Fruit fly (Drosophila melanogaster) whole organism, embryonic: ENCODE data around the gene Prp3.
A peak's percentile ranks its signal among the peaks of the same experiment; 100 is the strongest.

Experiments
- Blimp-1 ChIP-seq: fragments of 200-800 bp; sonication (Bioruptor generic); optimal IDR thresholded peaks from 3 replicates; lab custom pipeline; 2018; ENCODE audit warnings: missing biosample characterization, missing genetic modification characterization, mild to moderate bottlenecking, moderate library complexity, missing genetic modification reagents
- CG12659 ChIP-seq: fragments of 200-800 bp; sonication (Bioruptor generic); optimal IDR thresholded peaks from 3 replicates; lab custom pipeline; 2017; ENCODE audit warnings: mild to moderate bottlenecking, missing biosample characterization, missing genetic modification reagents, missing genetic modification characterization
- CG12769 ChIP-seq: fragments of 200-800 bp; sonication (Bioruptor generic); optimal IDR thresholded peaks from 2 replicates; lab custom pipeline; 2019; ENCODE audit warnings: missing biosample characterization, mild to moderate bottlenecking, missing genetic modification characterization, moderate library complexity
- CG14014 ChIP-seq: fragments of 200-800 bp; sonication (Bioruptor generic); IDR thresholded peaks from 2 replicates; pipeline ENCODE4 v1.3.6; 2022; ENCODE audit warnings: missing biosample characterization, missing genetic modification characterization
- CG1647 ChIP-seq: fragments of 200-800 bp; sonication (Bioruptor generic); optimal IDR thresholded peaks from 3 replicates; lab custom pipeline; 2016; ENCODE audit warnings: missing biosample characterization, missing genetic modification characterization
- CG18011 ChIP-seq: fragments of 200-800 bp; sonication (Bioruptor generic); optimal IDR thresholded peaks from 2 replicates; lab custom pipeline; 2017; ENCODE audit warnings: missing biosample characterization, missing genetic modification characterization, mild to moderate bottlenecking, moderate library complexity, missing genotype
- CG1832 ChIP-seq: fragments of 200-800 bp; sonication (Bioruptor generic); optimal IDR thresholded peaks from 2 replicates; lab custom pipeline; 2017; ENCODE audit warnings: missing biosample characterization, mild to moderate bottlenecking, missing genetic modification characterization, inconsistent platforms
- CG18599 ChIP-seq: fragments of 200-800 bp; sonication (Bioruptor generic); optimal IDR thresholded peaks from 3 replicates; lab custom pipeline; 2017; ENCODE audit warnings: missing biosample characterization, missing genetic modification characterization, mild to moderate bottlenecking, moderate library complexity, missing genetic modification reagents
- CG2120 ChIP-seq: fragments of 200-800 bp; sonication (Bioruptor generic); optimal IDR thresholded peaks from 3 replicates; lab custom pipeline; 2016; ENCODE audit warnings: missing biosample characterization, missing genetic modification characterization
- CG2199 ChIP-seq: fragments of 200-800 bp; sonication (Bioruptor generic); IDR thresholded peaks from 3 replicates; pipeline ENCODE4 v1.3.6; 2022; ENCODE audit warnings: missing biosample characterization, missing genetic modification characterization
- CG32532 ChIP-seq: fragments of 200-800 bp; sonication (Bioruptor generic); IDR thresholded peaks from 2 replicates; pipeline ENCODE4 v1.3.6; 2022; ENCODE audit warnings: missing biosample characterization, missing genetic modification characterization
- CG34376 ChIP-seq: fragments of 200-800 bp; sonication (Bioruptor generic); optimal IDR thresholded peaks from 2 replicates; lab custom pipeline; 2018; ENCODE audit warnings: missing biosample characterization, mild to moderate bottlenecking, missing genetic modification characterization
- CG6854 ChIP-seq: fragments of 200-800 bp; sonication (Bioruptor generic); optimal IDR thresholded peaks from 3 replicates; lab custom pipeline; 2017; ENCODE audit warnings: missing biosample characterization, mild to moderate bottlenecking, missing genetic modification characterization
- CG7271 ChIP-seq: fragments of 200-800 bp; sonication (Bioruptor generic); optimal IDR thresholded peaks from 2 replicates; lab custom pipeline; 2018; ENCODE audit warnings: missing biosample characterization, mild to moderate bottlenecking, missing genetic modification characterization, moderate library complexity
- CoRest ChIP-seq: fragments of 200-800 bp; sonication (Bioruptor generic); optimal IDR thresholded peaks from 3 replicates; lab custom pipeline; 2018; ENCODE audit warnings: missing biosample characterization, mild to moderate bottlenecking, missing genetic modification characterization, moderate library complexity
- D19B ChIP-seq: fragments of 200-800 bp; sonication (Bioruptor generic); optimal IDR thresholded peaks from 2 replicates; lab custom pipeline; 2017; ENCODE audit warnings: missing biosample characterization, mild to moderate bottlenecking, missing genetic modification characterization
- Deaf1 ChIP-seq: fragments of 200-800 bp; optimal IDR thresholded peaks from 3 replicates; lab custom pipeline; 2019; ENCODE audit warnings: missing biosample characterization, mild to moderate bottlenecking, missing genetic modification characterization, moderate library complexity
- Drgx ChIP-seq: fragments of 200-800 bp; sonication (Bioruptor generic); IDR thresholded peaks from 2 replicates; pipeline ENCODE4 v1.3.6; 2022; ENCODE audit warnings: missing biosample characterization, missing genetic modification characterization
- Ets65A ChIP-seq: fragments of 200-800 bp; sonication (Bioruptor generic); peaks from one replicate; lab custom pipeline; 2016; ENCODE audit warnings: missing biosample characterization, missing genetic modification characterization
- HLH54F ChIP-seq: fragments of 200-800 bp; sonication (Bioruptor generic); optimal IDR thresholded peaks from 3 replicates; lab custom pipeline; 2016; ENCODE audit warnings: missing biosample characterization, missing genetic modification characterization
- Hand ChIP-seq: fragments of 200-800 bp; sonication (Bioruptor generic); optimal IDR thresholded peaks from 2 replicates; lab custom pipeline; 2017; ENCODE audit warnings: mild to moderate bottlenecking, missing biosample characterization, missing genetic modification reagents, missing genetic modification characterization
- Hr3 ChIP-seq: fragments of 200-800 bp; sonication (Bioruptor generic); optimal IDR thresholded peaks from 3 replicates; lab custom pipeline; 2016; ENCODE audit warnings: missing biosample characterization, missing genetic modification characterization
- Hr39 ChIP-seq: fragments of >200 bp; optimal IDR thresholded peaks from 2 replicates; lab custom pipeline; 2017
- Lpt ChIP-seq: fragments of >200 bp; optimal IDR thresholded peaks from 2 replicates; lab custom pipeline; 2018; ENCODE audit warnings: missing biosample characterization, missing genetic modification characterization
- MTF-1 ChIP-seq: fragments of 200-800 bp; sonication (Bioruptor generic); optimal IDR thresholded peaks from 2 replicates; lab custom pipeline; 2018; ENCODE audit warnings: missing biosample characterization, mild to moderate bottlenecking, missing genetic modification characterization, borderline replicate concordance
- Med ChIP-seq: fragments of 200-800 bp; sonication (Bioruptor generic); peaks from one replicate; lab custom pipeline; 2016; ENCODE audit warnings: missing biosample characterization, missing genetic modification characterization, mild to moderate bottlenecking, inconsistent platforms, moderate library complexity
- Mes4 ChIP-seq: fragments of 200-800 bp; sonication (Bioruptor generic); optimal IDR thresholded peaks from 2 replicates; lab custom pipeline; 2016; ENCODE audit warnings: missing biosample characterization, missing genetic modification characterization
- Ssrp ChIP-seq: fragments of 200-800 bp; sonication (Bioruptor generic); optimal IDR thresholded peaks from 2 replicates; lab custom pipeline; 2018; ENCODE audit warnings: missing biosample characterization, mild to moderate bottlenecking, missing genetic modification characterization, moderate library complexity
- bcd ChIP-seq: fragments of 200-800 bp; sonication (Bioruptor generic); optimal IDR thresholded peaks from 2 replicates; lab custom pipeline; 2017; ENCODE audit warnings: missing biosample characterization, mild to moderate bottlenecking, missing genetic modification characterization
- btn ChIP-seq: fragments of 200-800 bp; sonication (Bioruptor generic); optimal IDR thresholded peaks from 2 replicates; lab custom pipeline; 2016; ENCODE audit warnings: missing biosample characterization, missing genetic modification characterization
- cad ChIP-seq: fragments of >200 bp; optimal IDR thresholded peaks from 2 replicates; lab custom pipeline; 2017; ENCODE audit warnings: missing biosample characterization, missing genetic modification characterization
- ci ChIP-seq: fragments of 200-800 bp; sonication (Bioruptor generic); IDR thresholded peaks from 3 replicates; pipeline ENCODE4 v1.3.6; 2022; ENCODE audit warnings: missing biosample characterization, missing genetic modification characterization
- crp ChIP-seq, 2 experiments: fragments of 200-800 bp; sonication (Bioruptor generic); optimal IDR thresholded peaks; 2 replicates in 1 of 2; 3 replicates in 1 of 2; lab custom pipeline; 2017; ENCODE audit warnings: missing biosample characterization in 2 of 2, missing genetic modification characterization in 2 of 2, mild to moderate bottlenecking in 1 of 2, moderate library complexity in 1 of 2
- dysf ChIP-seq: fragments of 200-800 bp; sonication (Bioruptor generic); IDR thresholded peaks from 3 replicates; pipeline ENCODE4 v1.3.6; 2022; ENCODE audit warnings: missing biosample characterization, missing genetic modification characterization
- exex ChIP-seq: fragments of 200-800 bp; sonication (Bioruptor generic); optimal IDR thresholded peaks from 4 replicates; lab custom pipeline; 2018; ENCODE audit warnings: missing biosample characterization, mild to moderate bottlenecking, missing genetic modification characterization, moderate library complexity
- fd3F ChIP-seq: fragments of 200-800 bp; sonication (Bioruptor generic); optimal IDR thresholded peaks from 2 replicates; lab custom pipeline; 2018; ENCODE audit warnings: missing biosample characterization, mild to moderate bottlenecking, missing genetic modification characterization, moderate library complexity
- fu2 ChIP-seq: fragments of 200-800 bp; sonication (Bioruptor generic); optimal IDR thresholded peaks from 2 replicates; lab custom pipeline; 2016; ENCODE audit warnings: missing biosample characterization, missing genetic modification characterization
- gcm ChIP-seq: fragments of 200-800 bp; sonication (Bioruptor generic); optimal IDR thresholded peaks from 2 replicates; lab custom pipeline; 2019; ENCODE audit warnings: missing biosample characterization, mild to moderate bottlenecking, missing genetic modification characterization, moderate library complexity
- grau ChIP-seq: fragments of 200-800 bp; optimal IDR thresholded peaks from 3 replicates; lab custom pipeline; 2019; ENCODE audit warnings: missing biosample characterization, mild to moderate bottlenecking, missing genetic modification characterization, moderate library complexity
- mld ChIP-seq: fragments of 200-800 bp; sonication (Bioruptor generic); IDR thresholded peaks from 3 replicates; pipeline ENCODE4 v1.3.6; 2022; ENCODE audit warnings: missing biosample characterization, missing genetic modification characterization; ENCODE audit not compliant: partially characterized antibody
- nom ChIP-seq: fragments of 200-800 bp; sonication (Bioruptor generic); optimal IDR thresholded peaks from 2 replicates; lab custom pipeline; 2017; ENCODE audit warnings: missing biosample characterization, missing genetic modification characterization, mild to moderate bottlenecking, moderate library complexity, missing genetic modification reagents
- pho ChIP-seq: fragments of 200-800 bp; sonication (Bioruptor generic); optimal IDR thresholded peaks from 2 replicates; lab custom pipeline; 2016; ENCODE audit warnings: missing biosample characterization, missing genetic modification characterization
- sens ChIP-seq: fragments of 200-800 bp; sonication (Bioruptor generic); peaks from one replicate; lab custom pipeline; 2016; ENCODE audit warnings: missing biosample characterization, missing genetic modification characterization
- ttk ChIP-seq: fragments of 200-800 bp; sonication (Bioruptor generic); IDR thresholded peaks from 2 replicates; pipeline ENCODE4 v2.1.2; 2022; ENCODE audit warnings: missing biosample characterization, missing genetic modification characterization
- z ChIP-seq: fragments of 200-800 bp; sonication (Bioruptor generic); IDR thresholded peaks from 3 replicates; pipeline ENCODE4 v1.3.6; 2022; ENCODE audit warnings: missing biosample characterization, missing genetic modification characterization

The Prp3 gene

DNA sequence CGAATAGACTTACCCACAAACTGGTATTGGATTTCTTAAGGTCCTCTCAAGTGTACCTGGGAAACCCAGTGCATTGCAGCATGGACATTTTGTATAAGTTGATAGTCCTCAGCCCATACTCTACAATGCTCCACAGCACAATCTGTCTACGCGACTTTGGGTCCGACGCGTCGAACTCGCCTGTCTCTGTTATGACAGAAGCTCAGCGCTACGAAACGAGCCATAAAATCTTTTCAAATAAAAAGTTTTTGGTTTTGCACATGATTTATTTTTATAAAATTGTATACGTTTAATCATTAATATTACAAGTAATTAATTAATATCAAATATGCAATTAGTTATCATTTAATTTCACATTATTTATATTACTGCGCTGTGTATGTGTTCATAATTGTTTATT, 42.9 kb upstream of the Prp3 start:
- TF ChIP-seq CG18011 (GFP tag; lab: Kevin White, UChicago) (peak; percentile 95), CoRest (tag; lab: Kevin White, UChicago) (no peak), cad (GFP tag; lab: Kevin White, UChicago) (peak; percentile 69), Blimp-1 (GFP tag; lab: Kevin White, UChicago) (no peak), Ets65A (GFP tag; lab: Kevin White, UChicago) (peak; percentile 48)

DNA sequence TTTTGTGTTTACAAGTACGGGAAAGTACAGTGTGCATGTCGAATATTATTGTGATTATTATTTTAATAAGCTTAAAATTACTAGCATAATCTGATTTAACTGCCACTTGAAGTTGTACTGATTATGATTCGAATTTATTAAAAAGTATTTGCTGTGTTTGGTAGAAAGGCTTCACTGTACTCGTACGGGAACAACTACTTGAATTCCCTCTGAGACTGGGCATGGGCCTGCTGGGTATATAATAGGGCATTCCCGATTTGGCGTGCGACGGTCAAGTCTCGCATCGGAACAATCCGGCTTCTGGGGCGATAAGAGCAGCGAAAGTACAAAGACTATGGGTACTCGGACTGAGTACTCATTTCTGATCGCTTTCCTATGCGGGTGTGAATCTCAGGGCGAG, 40.4 kb upstream of the Prp3 start:
- peak; percentile 10 for TF ChIP-seq exex (tag; lab: Kevin White, UChicago)
- TF ChIP-seq gcm, result peak; percentile 61
- TF ChIP-seq CG1832, result no peak
- TF ChIP-seq grau (tag; lab: Kevin White, UChicago), result peak; percentile 67
- peak; percentile 25 for TF ChIP-seq D19B (GFP tag; lab: Kevin White, UChicago)
- TF ChIP-seq ci (GFP tag; lab: Robert Waterston, UW), result 0 out of 3 replicates have a peak, but pooled peaks have one; percentile 7
- TF ChIP-seq Deaf1 (tag; lab: Kevin White, UChicago), result no peak
- 0 out of 3 replicates have a peak, but pooled peaks have one; percentile 8 for TF ChIP-seq CG2199 (GFP tag; lab: Robert Waterston, UW)
- TF ChIP-seq fd3F (GFP tag; lab: Kevin White, UChicago), result no peak
- TF ChIP-seq Med, result peak; percentile 68
- peak; percentile 25 for TF ChIP-seq CG18599 (GFP tag; lab: Kevin White, UChicago)
- peak; percentile 63 for TF ChIP-seq nom (GFP tag; lab: Kevin White, UChicago)
- peak; percentile 14; the same call in 1 of the 2 replicates for TF ChIP-seq Drgx (GFP tag; lab: Robert Waterston, UW)
- peak; percentile 48 for TF ChIP-seq CG2120 (GFP tag; lab: Kevin White, UChicago)
- peak; percentile 53 for TF ChIP-seq sens (GFP tag; lab: Kevin White, UChicago)
- TF ChIP-seq CG32532 (GFP tag; lab: Robert Waterston, UW), result 0 out of 2 replicates have a peak, but pooled peaks have one; percentile 14

DNA sequence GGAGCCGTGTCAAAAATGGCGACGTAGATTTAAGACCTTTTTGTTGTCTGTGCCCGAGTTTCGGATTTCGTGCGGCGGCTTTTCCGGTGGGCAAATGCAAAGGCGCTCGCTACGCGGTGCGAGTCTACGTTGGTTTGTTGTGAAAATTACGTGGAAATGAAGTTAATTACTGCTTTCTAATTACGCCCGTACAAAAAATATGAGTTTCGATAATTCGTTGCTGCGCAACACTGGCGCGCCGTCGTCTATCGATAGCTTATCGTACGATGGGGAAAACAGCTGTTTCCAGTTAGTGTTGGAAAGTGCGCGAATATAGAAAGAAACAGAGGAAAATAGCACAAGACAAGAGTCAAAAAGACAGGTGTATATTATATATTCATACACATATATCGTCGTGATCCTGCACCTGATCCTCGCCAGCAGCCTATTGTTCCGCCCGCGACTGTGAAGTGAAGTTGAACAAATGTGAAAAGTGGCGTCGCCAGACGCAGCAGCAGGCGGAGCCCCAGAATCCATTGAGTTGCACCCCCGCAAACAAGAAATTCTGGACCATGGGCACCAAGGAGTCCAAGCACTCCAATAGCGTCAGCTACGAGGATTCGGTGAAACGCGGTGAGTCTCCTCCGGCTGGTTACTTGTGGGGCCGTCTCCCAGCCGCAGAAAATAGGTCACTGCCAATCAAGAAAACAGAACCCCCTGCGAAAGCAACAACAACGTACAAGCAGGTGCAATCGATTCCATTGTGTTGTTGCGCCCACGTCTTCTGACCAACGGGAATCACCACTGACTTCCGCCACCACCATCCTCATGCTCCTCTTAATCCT, 39.0 kb upstream of the Prp3 start, which contains the start of the genes Rab8 and Usp32:
Rab8 (minus strand) TSS at position 236 of the 824 bp plus-strand sequence.
Usp32 (plus strand) TSS at position 297 of the 824 bp plus-strand sequence.
- no peak for TF ChIP-seq Ssrp (tag; lab: Kevin White, UChicago)
- peak; percentile 68 for TF ChIP-seq Hr3 (GFP tag; lab: Kevin White, UChicago)
- peak; percentile 56 for TF ChIP-seq CG12769 (tag; lab: Kevin White, UChicago)
- peak; percentile 40 for TF ChIP-seq btn (GFP tag; lab: Kevin White, UChicago)
- TF ChIP-seq ttk, result no peak
- no peak for TF ChIP-seq bcd
- TF ChIP-seq mld (GFP tag; lab: Robert Waterston, UW), result 0 out of 3 replicates have a peak, but pooled peaks have one; percentile 28
- peak; percentile 47; the same call in 1 of the 2 replicates for TF ChIP-seq CG14014
- TF ChIP-seq CoRest (tag; lab: Kevin White, UChicago), result no peak
- TF ChIP-seq CG7271, result peak; percentile 22
- no peak for TF ChIP-seq Hr39
- no peak for TF ChIP-seq Lpt (GFP tag; lab: Kevin White, UChicago)
- TF ChIP-seq Hand (GFP tag; lab: Kevin White, UChicago), result peak; percentile 27
- TF ChIP-seq z (GFP tag; lab: Robert Waterston, UW), result no peak
- peak; percentile 31 for TF ChIP-seq Mes4 (GFP tag; lab: Kevin White, UChicago)
- no peak for TF ChIP-seq dysf
- peak; percentile 31 for TF ChIP-seq fu2 (GFP tag; lab: Kevin White, UChicago)
- no peak for TF ChIP-seq CG6854 (GFP tag; lab: Kevin White, UChicago)
- TF ChIP-seq CG2199 (GFP tag; lab: Robert Waterston, UW), result peak; percentile 82; the same call in 2 of the 3 replicates
- TF ChIP-seq HLH54F, result peak; percentile 77
- peak; percentile 75 for TF ChIP-seq pho (GFP tag; lab: Kevin White, UChicago)
- TF ChIP-seq CG34376 (GFP tag; lab: Kevin White, UChicago), result peak; percentile 78
- peak; percentile 92 for TF ChIP-seq CG12659 (GFP tag; lab: Kevin White, UChicago)
- TF ChIP-seq MTF-1 (GFP tag; lab: Kevin White, UChicago), result peak; percentile 44
- peak; percentile 94 to 99 for TF ChIP-seq crp (GFP tag; optimal IDR thresholded peaks at IDR 0.05; lab: Kevin White, UChicago)
- peak; percentile 73 for TF ChIP-seq CG1647 (GFP tag; lab: Kevin White, UChicago)
